Fruit fly (Drosophila melanogaster): ENCODE measurements around the gene Gr28b.

Gr28b gene

dm6 chr2L:7436492-7437324 is 25.3 kb downstream of the Gr28b start (continued):
- peak; percentile 86 for TF ChIP-seq MTF-1 (GFP tag; optimal IDR thresholded peaks at IDR 0.05; ENCODE audit: borderline replicate concordance)
- TF ChIP-seq CG11398 (GFP tag; optimal IDR thresholded peaks at IDR 0.05), result peak; percentile 70
- TF ChIP-seq emc (GFP tag; optimal IDR thresholded peaks at IDR 0.05), result peak; percentile 19
- TF ChIP-seq vfl (GFP tag; optimal IDR thresholded peaks at IDR 0.05), result peak; percentile 30
- no peak for TF ChIP-seq CG6654 (GFP tag; optimal IDR thresholded peaks at IDR 0.05)
- TF ChIP-seq otp (GFP tag; IDR thresholded peaks at IDR 0.05), result peak; percentile 89
- no peak for TF ChIP-seq stwl (tag; optimal IDR thresholded peaks at IDR 0.05)
- no peak for TF ChIP-seq CG14860 (GFP tag; IDR thresholded peaks at IDR 0.05; ENCODE audit: partially characterized antibody)
- peak; percentile 71 for TF ChIP-seq CG12744 (GFP tag; optimal IDR thresholded peaks at IDR 0.05)
- TF ChIP-seq gem (tag; optimal IDR thresholded peaks at IDR 0.05), result peak; percentile 67
- TF ChIP-seq B-H2 (GFP tag; optimal IDR thresholded peaks at IDR 0.05), result peak; percentile 86
- TF ChIP-seq tin (GFP tag; optimal IDR thresholded peaks at IDR 0.05), result peak; percentile 56
- TF ChIP-seq dpn (GFP tag; optimal IDR thresholded peaks at IDR 0.05), result peak; percentile 51 to 88
- peak; percentile 84 for TF ChIP-seq Ets65A (GFP tag)
- peak; percentile 76 for TF ChIP-seq CG18764 (GFP tag; optimal IDR thresholded peaks at IDR 0.05)
- TF ChIP-seq zf30C (GFP tag; optimal IDR thresholded peaks at IDR 0.05), result no peak
- peak; percentile 70 for TF ChIP-seq tup (GFP tag; optimal IDR thresholded peaks at IDR 0.05)
- TF ChIP-seq Optix (GFP tag; IDR thresholded peaks at IDR 0.05), result peak; percentile 53; the same call in 2 of the 3 replicates
- TF ChIP-seq sisA (GFP tag; IDR thresholded peaks at IDR 0.05), result peak; percentile 31; the same call in 1 of the 2 replicates
- TF ChIP-seq stc (GFP tag; IDR thresholded peaks at IDR 0.05), result peak; percentile 42; the same call in 1 of the 2 replicates
- TF ChIP-seq CG6689 (GFP tag; IDR thresholded peaks at IDR 0.05), result peak; percentile 42
- TF ChIP-seq wor (GFP tag; IDR thresholded peaks at IDR 0.05), result peak; percentile 42
- TF ChIP-seq caup (GFP tag; optimal IDR thresholded peaks at IDR 0.05; ENCODE audit: severe bottlenecking), result peak; percentile 89
- peak; percentile 68 for TF ChIP-seq p53 (GFP tag; optimal IDR thresholded peaks at IDR 0.05)
- peak; percentile 85 for TF ChIP-seq Rfx (GFP tag; IDR thresholded peaks at IDR 0.05)
- TF ChIP-seq CG11085 (GFP tag; IDR thresholded peaks at IDR 0.05), result peak; percentile 76
- TF ChIP-seq shn (GFP tag; optimal IDR thresholded peaks at IDR 0.05), result peak; percentile 64
- TF ChIP-seq CG11560 (tag; IDR thresholded peaks at IDR 0.05), result no peak
- TF ChIP-seq Sox102F (GFP tag; optimal IDR thresholded peaks at IDR 0.05), result peak; percentile 71
- no peak for TF ChIP-seq HLH4C (GFP tag; IDR thresholded peaks at IDR 0.05; ENCODE audit: partially characterized antibody)
- peak; percentile 61 for TF ChIP-seq CG4730 (GFP tag; IDR thresholded peaks at IDR 0.05)
- peak; percentile 55; the same call in 1 of the 2 replicates for TF ChIP-seq CkIIα-i1 (GFP tag; IDR thresholded peaks at IDR 0.05)
- TF ChIP-seq tx (GFP tag; optimal IDR thresholded peaks at IDR 0.05), result peak; percentile 59
- TF ChIP-seq CG3163 (GFP tag; optimal IDR thresholded peaks at IDR 0.05), result peak; percentile 67
- peak; percentile 54 for TF ChIP-seq CG6854 (GFP tag; optimal IDR thresholded peaks at IDR 0.05)
- peak; percentile 67 for TF ChIP-seq CG9932 (GFP tag; IDR thresholded peaks at IDR 0.05)
- TF ChIP-seq CG11696 (GFP tag; IDR thresholded peaks at IDR 0.05), result peak; percentile 66
- TF ChIP-seq Oli (tag; optimal IDR thresholded peaks at IDR 0.05), result no peak
- TF ChIP-seq esg (GFP tag; conservative IDR thresholded peaks at IDR 0.05), result no peak
- no peak for TF ChIP-seq Sin3A (optimal IDR thresholded peaks at IDR 0.05)
- TF ChIP-seq gro (GFP tag; optimal IDR thresholded peaks at IDR 0.05), result peak; percentile 64
- peak; percentile 60 for TF ChIP-seq NC2α (GFP tag; optimal IDR thresholded peaks at IDR 0.05)
- TF ChIP-seq prd (optimal IDR thresholded peaks at IDR 0.05), result no peak
- TF ChIP-seq prd (GFP tag; IDR thresholded peaks at IDR 0.05), result peak; percentile 40; the same call in 2 of the 3 replicates
- TF ChIP-seq vvl (GFP tag; IDR thresholded peaks at IDR 0.05), result peak; percentile 36
- TF ChIP-seq gsb (GFP tag; IDR thresholded peaks at IDR 0.05), result peak; percentile 76
- TF ChIP-seq lola (GFP tag; optimal IDR thresholded peaks at IDR 0.05), result no peak
- peak; percentile 86 for TF ChIP-seq bcd (GFP tag; optimal IDR thresholded peaks at IDR 0.05)
- peak; percentile 81 for TF ChIP-seq CG4854 (GFP tag; optimal IDR thresholded peaks at IDR 0.05)
- peak; percentile 48 for TF ChIP-seq lilli (GFP tag; optimal IDR thresholded peaks at IDR 0.05)
